Worm (Caenorhabditis elegans): ENCODE data around the gene tlk-1.

The tlk-1 gene

DNA sequence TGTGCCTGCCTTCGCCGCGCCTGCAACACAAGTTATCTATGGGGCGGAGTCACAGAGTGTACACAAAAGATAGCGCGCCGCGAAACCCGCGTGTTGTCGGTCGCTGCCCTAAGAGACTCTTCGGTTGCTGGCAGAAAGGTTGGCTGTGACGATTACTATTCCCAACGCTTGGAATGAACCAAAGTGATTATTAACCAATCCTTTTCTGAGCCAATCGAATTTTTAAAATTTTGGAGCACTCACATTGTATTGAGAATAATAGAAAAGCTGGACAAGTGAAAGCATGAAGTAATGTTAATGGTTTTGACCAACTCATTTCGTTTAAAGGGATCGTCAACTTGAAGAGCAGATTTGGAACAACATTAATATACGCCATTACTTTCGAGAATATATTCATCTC, 17.6 kb downstream of the tlk-1 start (continued):
- TF ChIP-seq daf-12 (tag; optimal IDR thresholded peaks at IDR 0.05) (no peak), nhr-23 (tag; optimal IDR thresholded peaks at IDR 0.05) (peak; percentile 80), ceh-16 (tag; optimal IDR thresholded peaks at IDR 0.05) (no peak), nhr-237 (tag; optimal IDR thresholded peaks at IDR 0.05) (no peak), zag-1 (tag; optimal IDR thresholded peaks at IDR 0.05) (no peak), nhr-25 (tag; optimal IDR thresholded peaks at IDR 0.05) (peak; percentile 18), nhr-77 (tag; optimal IDR thresholded peaks at IDR 0.05) (peak; percentile 34), lin-39 (tag; optimal IDR thresholded peaks at IDR 0.05) (peak; percentile 61), skn-1 (tag; optimal IDR thresholded peaks at IDR 0.05) (no peak), aly-2 (tag; optimal IDR thresholded peaks at IDR 0.05) (peak; percentile 43), fkh-2 (tag; optimal IDR thresholded peaks at IDR 0.05) (no peak), fos-1 (tag; optimal IDR thresholded peaks at IDR 0.05) (no peak), R02D3.7 (tag; optimal IDR thresholded peaks at IDR 0.05) (peak; percentile 20), mdl-1 (tag; optimal IDR thresholded peaks at IDR 0.05) (no peak), nhr-76 (tag; optimal IDR thresholded peaks at IDR 0.05) (no peak), hmg-11 (tag; optimal IDR thresholded peaks at IDR 0.05) (no peak), nhr-12 (tag; optimal IDR thresholded peaks at IDR 0.05) (no peak), ama-1 (optimal IDR thresholded peaks at IDR 0.05) (peak; percentile 96)

DNA sequence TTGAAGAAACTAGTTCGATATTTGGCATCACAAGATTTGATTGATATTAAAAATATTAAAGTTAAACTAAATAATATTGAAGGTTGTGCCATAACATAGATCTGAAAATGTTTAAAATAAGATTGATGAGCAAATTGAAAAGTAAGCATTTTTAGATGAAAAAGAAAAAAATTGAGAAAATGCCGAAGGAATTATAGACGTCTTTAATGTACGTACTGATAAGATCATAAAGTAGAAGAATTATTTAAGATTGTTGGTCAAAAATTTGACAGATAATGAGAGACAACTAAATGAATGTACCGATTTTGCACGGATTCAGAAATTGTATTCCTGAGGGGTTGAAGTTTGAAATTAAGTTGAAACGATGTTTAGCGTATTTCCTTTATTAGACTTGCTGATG, 20.5 kb downstream of the tlk-1 start, which contains the start of gene ncx-7:
ncx-7 (minus strand) TSS at position 101 of the 400 bp plus-strand sequence.
- TF ChIP-seq pqm-1 (tag; optimal IDR thresholded peaks at IDR 0.05), result peak; percentile 36
- TF ChIP-seq skn-1 (tag; optimal IDR thresholded peaks at IDR 0.05), result no peak
- no peak for TF ChIP-seq mdl-1 (tag; optimal IDR thresholded peaks at IDR 0.05)
- TF ChIP-seq elt-2 (tag; optimal IDR thresholded peaks at IDR 0.05), result peak; percentile 58

DNA sequence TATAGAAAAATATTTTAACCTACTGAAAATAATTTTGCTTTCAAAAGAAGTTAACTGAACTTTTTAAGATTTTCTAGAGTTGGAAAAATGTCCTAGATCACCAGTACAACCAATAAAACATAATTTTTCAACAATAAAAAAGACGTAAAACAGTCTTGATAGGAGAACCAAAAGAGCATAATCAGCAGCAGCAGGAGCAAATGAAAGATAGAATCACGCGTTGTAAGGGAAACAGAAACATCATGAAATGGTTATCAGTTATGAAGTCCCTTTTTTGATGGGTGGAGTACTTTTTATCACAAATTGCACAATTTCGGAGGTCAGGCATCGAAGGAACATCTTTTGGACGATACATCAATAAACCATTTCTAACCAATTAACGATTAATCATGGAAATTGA, 22.3 kb downstream of the tlk-1 start:
- no peak for TF ChIP-seq ztf-11 (tag; optimal IDR thresholded peaks at IDR 0.05)
- peak; percentile 95 for TF ChIP-seq pqm-1 (tag; optimal IDR thresholded peaks at IDR 0.05)
- TF ChIP-seq jun-1 (tag; optimal IDR thresholded peaks at IDR 0.05), result peak; percentile 16
- no peak for TF ChIP-seq aly-2 (tag; optimal IDR thresholded peaks at IDR 0.05)
- peak; percentile 97 for TF ChIP-seq elt-2 (tag; optimal IDR thresholded peaks at IDR 0.05)
- peak; percentile 35 for TF ChIP-seq pha-4 (tag; optimal IDR thresholded peaks at IDR 0.05)

DNA sequence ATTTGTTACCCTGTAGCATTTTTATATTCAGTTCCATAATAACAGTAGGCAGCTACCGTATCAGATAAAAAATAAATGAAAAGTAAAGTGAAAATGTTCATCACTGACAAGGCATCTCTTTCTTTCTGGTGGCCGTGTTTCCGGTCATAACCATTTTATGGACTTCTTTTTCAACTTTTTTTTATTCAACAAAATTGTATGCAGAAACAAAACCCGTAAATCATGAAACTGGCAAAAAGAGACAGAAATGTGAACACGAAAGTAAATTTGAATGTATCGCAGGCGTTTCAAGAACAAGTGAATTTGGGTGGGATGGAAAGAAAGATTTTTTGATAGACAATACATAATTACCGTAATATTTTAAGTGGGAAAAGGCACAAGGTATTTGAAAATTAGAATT, 25.4 kb downstream of the tlk-1 start, which contains the start of gene clec-162:
clec-162 (minus strand) TSS at position 101 of the 400 bp plus-strand sequence.
- no peak for TF ChIP-seq fos-1 (tag; optimal IDR thresholded peaks at IDR 0.05)
- no peak for TF ChIP-seq nhr-76 (tag; optimal IDR thresholded peaks at IDR 0.05)
- TF ChIP-seq lin-39 (tag; optimal IDR thresholded peaks at IDR 0.05), result no peak
- no peak for TF ChIP-seq daf-12 (tag; optimal IDR thresholded peaks at IDR 0.05)
- no peak for TF ChIP-seq ztf-4 (tag; optimal IDR thresholded peaks at IDR 0.05)
- TF ChIP-seq eor-1 (tag; optimal IDR thresholded peaks at IDR 0.05), result no peak
- no peak for TF ChIP-seq fkh-2 (tag; optimal IDR thresholded peaks at IDR 0.05)

DNA sequence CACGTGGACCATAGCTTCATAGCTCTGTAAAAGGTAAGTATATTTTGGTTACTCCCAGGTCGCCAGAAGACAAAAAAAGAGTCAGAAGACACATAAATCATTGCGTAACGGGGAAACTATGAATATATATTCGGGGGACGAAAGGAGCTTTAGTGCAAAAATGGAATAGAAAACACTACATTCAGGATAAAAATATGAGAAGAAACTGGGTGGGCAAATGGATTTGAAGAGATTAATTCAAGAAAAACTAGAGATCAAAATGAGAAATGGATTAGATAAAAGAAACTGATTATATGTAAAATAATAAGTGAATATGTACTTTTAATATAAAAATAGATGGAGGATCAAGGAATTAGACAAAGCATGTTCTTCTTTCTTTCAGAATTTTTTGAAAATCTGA, 27.8 kb downstream of the tlk-1 start, which contains the start of gene C07A9.12:
C07A9.12 (minus strand) TSS at position 101 of the 400 bp plus-strand sequence.
- no peak for TF ChIP-seq nhr-67 (tag; optimal IDR thresholded peaks at IDR 0.05)
- TF ChIP-seq mml-1 (tag; optimal IDR thresholded peaks at IDR 0.05), result no peak
- TF ChIP-seq lin-39 (tag; optimal IDR thresholded peaks at IDR 0.05), result no peak
- no peak for TF ChIP-seq skn-1 (tag; optimal IDR thresholded peaks at IDR 0.05)
- TF ChIP-seq egl-27 (tag; optimal IDR thresholded peaks at IDR 0.05), result no peak
- no peak for TF ChIP-seq daf-12 (tag; optimal IDR thresholded peaks at IDR 0.05)
- TF ChIP-seq ceh-82 (tag; optimal IDR thresholded peaks at IDR 0.05), result no peak

DNA sequence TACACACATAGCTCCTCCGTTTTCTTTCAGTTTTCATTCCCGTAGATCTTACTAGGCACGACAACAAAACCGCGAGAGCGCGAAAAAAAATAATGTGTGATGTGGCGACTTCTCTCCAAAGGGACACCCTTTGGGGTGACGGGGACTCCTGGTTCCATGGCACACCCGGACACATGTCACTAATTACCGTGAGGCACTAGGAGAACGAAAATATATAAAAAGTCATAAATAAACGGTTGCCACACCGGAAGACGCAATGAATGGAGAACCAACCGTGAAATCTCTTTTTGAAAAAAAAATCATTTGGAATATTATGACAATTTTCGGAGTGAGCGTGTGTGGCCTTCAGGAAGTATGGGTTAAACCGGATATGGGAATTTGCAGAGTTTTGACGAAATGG, 30.7 kb downstream of the tlk-1 start:
- no peak for TF ChIP-seq unc-39 (tag; optimal IDR thresholded peaks at IDR 0.05)
- no peak for TF ChIP-seq egl-5 (tag; optimal IDR thresholded peaks at IDR 0.05)
- no peak for TF ChIP-seq nhr-76 (tag; optimal IDR thresholded peaks at IDR 0.05)
- no peak for TF ChIP-seq snpc-4 (tag; optimal IDR thresholded peaks at IDR 0.05)
- TF ChIP-seq mdl-1 (tag; optimal IDR thresholded peaks at IDR 0.05), result no peak
- no peak for TF ChIP-seq ceh-9 (tag; optimal IDR thresholded peaks at IDR 0.05)
- TF ChIP-seq pha-4 (tag; optimal IDR thresholded peaks at IDR 0.05), result no peak
- TF ChIP-seq ztf-11 (tag; optimal IDR thresholded peaks at IDR 0.05), result no peak
- TF ChIP-seq nhr-12 (tag; optimal IDR thresholded peaks at IDR 0.05), result no peak
- no peak for TF ChIP-seq ceh-82 (tag; optimal IDR thresholded peaks at IDR 0.05)
- no peak for TF ChIP-seq lsy-12 (tag; optimal IDR thresholded peaks at IDR 0.05)
- no peak for TF ChIP-seq tbx-2 (tag; optimal IDR thresholded peaks at IDR 0.05)

Data from whole organism, L3 larva.